Fruit fly (Drosophila melanogaster): ENCODE data around the gene Rox8.

- no peak for TF ChIP-seq CG31627 (GFP tag; optimal IDR thresholded peaks at IDR 0.05)
- no peak for TF ChIP-seq Sox102F (GFP tag; optimal IDR thresholded peaks at IDR 0.05)
- no peak for TF ChIP-seq CG8632 (GFP tag; optimal IDR thresholded peaks at IDR 0.05)
- TF ChIP-seq Gug (GFP tag; IDR thresholded peaks at IDR 0.05): no peak
- no peak for TF ChIP-seq Eip78C (GFP tag)
- TF ChIP-seq lz (GFP tag; optimal IDR thresholded peaks at IDR 0.05): no peak
- no peak for TF ChIP-seq CG6163 (GFP tag; IDR thresholded peaks at IDR 0.05)
- no peak for TF ChIP-seq svp (GFP tag)
- no peak for TF ChIP-seq OdsH (GFP tag; optimal IDR thresholded peaks at IDR 0.05)
- no peak for TF ChIP-seq acj6 (GFP tag; optimal IDR thresholded peaks at IDR 0.05)
- no peak for TF ChIP-seq Hr39 (GFP tag; optimal IDR thresholded peaks at IDR 0.05)
- no peak for TF ChIP-seq Hr38 (GFP tag; optimal IDR thresholded peaks at IDR 0.05)
- TF ChIP-seq fkh (GFP tag; optimal IDR thresholded peaks at IDR 0.05): no peak
Measured at dm6 chr3R:24024688-24025087, 23.4 kb downstream of the Rox8 start.

All from whole organism, prepupa.